Fruit fly (Drosophila melanogaster): ENCODE data around the gene Gem2.
A peak's percentile ranks its signal among the peaks of the same experiment; 100 is the strongest.

- TF ChIP-seq CG16779 (tag; optimal IDR thresholded peaks at IDR 0.05): peak; percentile 92
- no peak for TF ChIP-seq CG3919 (GFP tag; optimal IDR thresholded peaks at IDR 0.05)
- TF ChIP-seq Sox14 (GFP tag; optimal IDR thresholded peaks at IDR 0.05): no peak
- TF ChIP-seq Eip93F (GFP tag; optimal IDR thresholded peaks at IDR 0.05): no peak
- TF ChIP-seq CG34406 (GFP tag; optimal IDR thresholded peaks at IDR 0.05): peak; percentile 36
- peak; percentile 60 for TF ChIP-seq Eip75B (GFP tag; optimal IDR thresholded peaks at IDR 0.05)
- peak; percentile 45 for TF ChIP-seq CG6276 (GFP tag; optimal IDR thresholded peaks at IDR 0.05)
- no peak for TF ChIP-seq Hr39 (GFP tag; optimal IDR thresholded peaks at IDR 0.05)
- TF ChIP-seq Met (GFP tag; optimal IDR thresholded peaks at IDR 0.05): no peak
- TF ChIP-seq Blimp-1 (GFP tag; optimal IDR thresholded peaks at IDR 0.05): no peak
- peak; percentile 76 for TF ChIP-seq vri (GFP tag; optimal IDR thresholded peaks at IDR 0.05)
Measured at dm6 chr3L:19072177-19072603, 28.0 kb downstream of the Gem2 start.
